Fruit fly (Drosophila melanogaster): Measurements from ENCODE around the gene Oatp30B.

Oatp30B gene

dm6 chr2L:9585942-9586341 is 64.9 kb downstream of the Oatp30B start:
- TF ChIP-seq usp (GFP tag; optimal IDR thresholded peaks at IDR 0.05): no peak
- no peak for TF ChIP-seq CG8478 (optimal IDR thresholded peaks at IDR 0.05)
- no peak for TF ChIP-seq pan (optimal IDR thresholded peaks at IDR 0.05)
- no peak for TF ChIP-seq Dll (optimal IDR thresholded peaks at IDR 0.05)
- TF ChIP-seq psq (optimal IDR thresholded peaks at IDR 0.05): no peak
- no peak for TF ChIP-seq EcR (GFP tag; optimal IDR thresholded peaks at IDR 0.05)

- TF ChIP-seq CG8478 (optimal IDR thresholded peaks at IDR 0.05) (no peak), usp (GFP tag; optimal IDR thresholded peaks at IDR 0.05) (no peak), Dll (optimal IDR thresholded peaks at IDR 0.05) (no peak), EcR (GFP tag; optimal IDR thresholded peaks at IDR 0.05) (no peak), psq (optimal IDR thresholded peaks at IDR 0.05) (no peak), pan (optimal IDR thresholded peaks at IDR 0.05) (no peak)
Observed at dm6 chr2L:9589176-9589575, 68.2 kb downstream of the Oatp30B start, which contains the start of gene CG3841. Gene CG3841, plus strand, starts transcription at chr2L:9589476.

Measured in whole organism.